Fruit fly (Drosophila melanogaster) whole organism, wandering third instar larva: ENCODE results near the gene Tsp68C.

ENCODE experiments used
- Myc ChIP-seq: fragments of >200 bp; optimal IDR thresholded peaks from 2 replicates; lab custom pipeline; 2017
- OdsH ChIP-seq: fragments of 200-800 bp; sonication (Bioruptor generic); optimal IDR thresholded peaks from 2 replicates; lab custom pipeline; 2016; ENCODE audit warnings: missing biosample characterization, mild to moderate bottlenecking, missing genetic modification characterization
- Rel ChIP-seq, 2 experiments: fragments of 200-800 bp; sonication (Bioruptor generic) in 1 of 2; optimal IDR thresholded peaks; 2 replicates in 1 of 2; 3 replicates in 1 of 2; lab custom pipeline; 2016 to 2019; ENCODE audit warnings: mild to moderate bottlenecking in 2 of 2, missing biosample characterization in 2 of 2, missing genetic modification characterization in 2 of 2, moderate library complexity in 1 of 2
- Sp1 ChIP-seq: fragments of 200-800 bp; sonication (Bioruptor generic); optimal IDR thresholded peaks from 3 replicates; lab custom pipeline; 2019; ENCODE audit warnings: missing biosample characterization, mild to moderate bottlenecking, missing genetic modification characterization, moderate library complexity
- h ChIP-seq: fragments of 200-800 bp; sonication (Bioruptor generic); optimal IDR thresholded peaks from 3 replicates; lab custom pipeline; 2016; ENCODE audit warnings: missing biosample characterization, mild to moderate bottlenecking, missing genetic modification characterization
- lola ChIP-seq: fragments of >200 bp; optimal IDR thresholded peaks from 2 replicates; lab custom pipeline; 2017; ENCODE audit warnings: missing biosample characterization, missing genetic modification characterization
- pan ChIP-seq: fragments of >200 bp; optimal IDR thresholded peaks from 2 replicates; lab custom pipeline; 2017
- sage ChIP-seq: fragments of 200-800 bp; sonication (Bioruptor generic); optimal IDR thresholded peaks from 2 replicates; lab custom pipeline; 2016; ENCODE audit warnings: missing biosample characterization, mild to moderate bottlenecking, missing genetic modification characterization
- sv ChIP-seq: fragments of 200-800 bp; sonication (Bioruptor generic); optimal IDR thresholded peaks from 3 replicates; lab custom pipeline; 2016; ENCODE audit warnings: missing biosample characterization, missing genetic modification characterization
- usp ChIP-seq: fragments of >200 bp; optimal IDR thresholded peaks from 2 replicates; lab custom pipeline; 2017; ENCODE audit warnings: missing biosample characterization, missing genetic modification characterization

- TF ChIP-seq sage (no peak), Myc (no peak), Sp1 (GFP tag; lab: Kevin White, UChicago) (no peak), sv (GFP tag; lab: Kevin White, UChicago) (no peak), h (GFP tag; lab: Kevin White, UChicago) (no peak), pan (lab: Kevin White, UChicago) (no peak), OdsH (GFP tag; lab: Kevin White, UChicago) (no peak), Rel (GFP tag; optimal IDR thresholded peaks at IDR 0.05; lab: Kevin White, UChicago) (no peak), Rel (tag; optimal IDR thresholded peaks at IDR 0.05; lab: Kevin White, UChicago) (no peak), lola (GFP tag; lab: Kevin White, UChicago) (no peak), usp (no peak)
These were observed 19.9 kb downstream of the Tsp68C start for dm6 chr3L:13863365-13863775.
